Fruit fly (Drosophila melanogaster): ENCODE results near the gene CG42264.

The CG42264 gene

dm6 chrX:5724744-5725185 lies 51.7 kb downstream of the CG42264 start (continued):
- TF ChIP-seq CG18599 (GFP tag; optimal IDR thresholded peaks at IDR 0.05) (no peak), cwo (GFP tag; optimal IDR thresholded peaks at IDR 0.05) (peak; percentile 7), Trl (optimal IDR thresholded peaks at IDR 0.05) (no peak), Trl (GFP tag; optimal IDR thresholded peaks at IDR 0.05) (peak; percentile 29), lilli (GFP tag; optimal IDR thresholded peaks at IDR 0.05) (peak; percentile 55), HLH54F (GFP tag; optimal IDR thresholded peaks at IDR 0.05) (peak; percentile 30), dysf (GFP tag; IDR thresholded peaks at IDR 0.05) (peak; percentile 71), CG1529 (GFP tag; optimal IDR thresholded peaks at IDR 0.05) (peak; percentile 43), fu2 (GFP tag; optimal IDR thresholded peaks at IDR 0.05) (no peak), CG8359 (GFP tag; optimal IDR thresholded peaks at IDR 0.05; ENCODE audit: borderline replicate concordance) (peak; percentile 31), H15 (GFP tag; IDR thresholded peaks at IDR 0.05) (peak; percentile 30; the same call in 1 of the 3 replicates), gcm (GFP tag; optimal IDR thresholded peaks at IDR 0.05) (peak; percentile 35), CG7556 (GFP tag; optimal IDR thresholded peaks at IDR 0.05) (peak; percentile 11), Hmr (GFP tag; optimal IDR thresholded peaks at IDR 0.05) (no peak), CG8944 (GFP tag; optimal IDR thresholded peaks at IDR 0.05) (peak; percentile 65), CG17361 (GFP tag; IDR thresholded peaks at IDR 0.05) (peak; percentile 71), CG12391 (tag; optimal IDR thresholded peaks at IDR 0.05) (peak; percentile 32), CG11560 (tag; IDR thresholded peaks at IDR 0.05) (no peak; the same call in 2 of the 3 replicates), CG18619 (GFP tag; optimal IDR thresholded peaks at IDR 0.05) (peak; percentile 31), CG11093 (GFP tag; IDR thresholded peaks at IDR 0.05) (peak; percentile 51; the same call in 1 of the 3 replicates), ewg (GFP tag; optimal IDR thresholded peaks at IDR 0.05) (peak; percentile 54), CG12769 (tag; optimal IDR thresholded peaks at IDR 0.05) (peak; percentile 43), CG30020 (tag; optimal IDR thresholded peaks at IDR 0.05) (no peak), lola (GFP tag; optimal IDR thresholded peaks at IDR 0.05) (peak in 1 of 3 experiments; percentile 54), mam (GFP tag; optimal IDR thresholded peaks at IDR 0.05) (peak; percentile 49), ara (GFP tag; IDR thresholded peaks at IDR 0.05) (peak; percentile 43; the same call in 1 of the 2 replicates), zfh2 (GFP tag; optimal IDR thresholded peaks at IDR 0.05) (peak; percentile 10), klu (GFP tag; IDR thresholded peaks at IDR 0.05) (no peak), ab (GFP tag; optimal IDR thresholded peaks at IDR 0.05) (no peak), pros (GFP tag; optimal IDR thresholded peaks at IDR 0.05) (no peak), CG18011 (GFP tag; optimal IDR thresholded peaks at IDR 0.05) (no peak), ham (GFP tag; IDR thresholded peaks at IDR 0.05) (no peak), Six4 (GFP tag; optimal IDR thresholded peaks at IDR 0.05) (peak; percentile 10), ac (GFP tag; optimal IDR thresholded peaks at IDR 0.05) (peak; percentile 22), CG4328 (GFP tag; optimal IDR thresholded peaks at IDR 0.05) (no peak), Hr51 (GFP tag; optimal IDR thresholded peaks at IDR 0.05) (peak; percentile 33 to 38), CG5180 (GFP tag; optimal IDR thresholded peaks at IDR 0.05) (peak; percentile 9), CG14860 (GFP tag; IDR thresholded peaks at IDR 0.05; ENCODE audit: partially characterized antibody) (no peak), crol (GFP tag; IDR thresholded peaks at IDR 0.05) (no peak), ken (GFP tag; IDR thresholded peaks at IDR 0.05) (peak; percentile 54; the same call in 1 of the 3 replicates), CG14965 (GFP tag; optimal IDR thresholded peaks at IDR 0.05; ENCODE audit: borderline replicate concordance) (peak; percentile 8), Dll (GFP tag; IDR thresholded peaks at IDR 0.05; ENCODE audit: partially characterized antibody) (no peak), Rfx (GFP tag; IDR thresholded peaks at IDR 0.05) (peak; percentile 45; the same call in 1 of the 2 replicates), luna (GFP tag; optimal IDR thresholded peaks at IDR 0.05) (no peak), Abd-B (GFP tag; optimal IDR thresholded peaks at IDR 0.05) (peak; percentile 29), crc (GFP tag; optimal IDR thresholded peaks at IDR 0.05) (peak; percentile 17), D (optimal IDR thresholded peaks at IDR 0.05) (no peak), D (GFP tag; optimal IDR thresholded peaks at IDR 0.05) (peak; percentile 62), chif (GFP tag; optimal IDR thresholded peaks at IDR 0.05) (peak; percentile 24 to 37), CG4820 (GFP tag; optimal IDR thresholded peaks at IDR 0.05) (peak; percentile 23)
